Worm (Caenorhabditis elegans) whole organism, L3 larva: ENCODE results near the gene acl-14.

Experiments
- jun-1 ChIP-seq: fragments of 150-350 bp; optimal IDR thresholded peaks from 2 replicates; lab custom pipeline; 2014; ENCODE audit warnings: missing biosample characterization, missing genetic modification reagents, missing genetic modification characterization
- lin-39 ChIP-seq: fragments of 150-350 bp; optimal IDR thresholded peaks from 2 replicates; lab custom pipeline; 2018; ENCODE audit warnings: missing biosample characterization, missing genetic modification reagents, missing genetic modification characterization
- tbx-2 ChIP-seq: sonication (generic microtip); optimal IDR thresholded peaks from 2 replicates; lab custom pipeline; 2016; ENCODE audit warnings: mild to moderate bottlenecking, missing genetic modification characterization, missing compliant biosample characterization
- unc-39 ChIP-seq: sonication (generic microtip); optimal IDR thresholded peaks from 4 replicates; lab custom pipeline; 2017; ENCODE audit warnings: missing biosample characterization, missing genetic modification characterization

ce11 chrV:9375378-9375777 is 41.9 kb upstream of the acl-14 start, which contains the start of gene E02C12.9:
- TF ChIP-seq lin-39 (tag; lab: Kevin White, UChicago) (no peak), unc-39 (tag; lab: Kevin White, UChicago) (no peak), tbx-2 (tag; lab: Kevin White, UChicago) (no peak), jun-1 (tag; lab: Kevin White, UChicago) (no peak)
